Fruit fly (Drosophila melanogaster) whole organism, embryonic: Measurements from ENCODE around the gene Rbf2.

Experiments used
- ATbp ChIP-seq: fragments of 200-800 bp; sonication (Bioruptor generic); optimal IDR thresholded peaks from 2 replicates; lab custom pipeline; 2017; ENCODE audit warnings: missing biosample characterization, mild to moderate bottlenecking, missing genetic modification characterization, missing genetic modification reagents
- CG10147 ChIP-seq: fragments of 200-800 bp; sonication (Bioruptor generic); optimal IDR thresholded peaks from 2 replicates; lab custom pipeline; 2019; ENCODE audit warnings: missing biosample characterization, mild to moderate bottlenecking, missing genetic modification characterization, moderate library complexity
- CG10267 ChIP-seq: fragments of 200-800 bp; sonication (Bioruptor generic); optimal IDR thresholded peaks from 2 replicates; lab custom pipeline; 2018; ENCODE audit warnings: missing biosample characterization, mild to moderate bottlenecking, missing genetic modification characterization, moderate library complexity
- CG11085 ChIP-seq: fragments of 200-800 bp; sonication (Bioruptor generic); IDR thresholded peaks from 2 replicates; pipeline ENCODE4 v1.3.6; 2022; ENCODE audit warnings: missing biosample characterization, missing genetic modification characterization
- CG11723 ChIP-seq: fragments of 200-800 bp; sonication (Bioruptor generic); optimal IDR thresholded peaks from 2 replicates; lab custom pipeline; 2017; ENCODE audit warnings: missing biosample characterization, mild to moderate bottlenecking, missing genetic modification characterization
- CG12071 ChIP-seq: fragments of 200-800 bp; sonication (Bioruptor generic); optimal IDR thresholded peaks from 3 replicates; lab custom pipeline; 2018; ENCODE audit warnings: missing biosample characterization, mild to moderate bottlenecking, missing genetic modification characterization
- CG12299 ChIP-seq: fragments of 200-800 bp; sonication (Bioruptor generic); optimal IDR thresholded peaks from 2 replicates; lab custom pipeline; 2018; ENCODE audit warnings: missing biosample characterization, mild to moderate bottlenecking, missing genetic modification characterization
- CG13775 ChIP-seq: fragments of 200-800 bp; sonication (Bioruptor generic); optimal IDR thresholded peaks from 3 replicates; lab custom pipeline; 2017; ENCODE audit warnings: missing biosample characterization, mild to moderate bottlenecking, missing genetic modification characterization
- CG15601 ChIP-seq: fragments of 200-800 bp; sonication (Bioruptor generic); optimal IDR thresholded peaks from 3 replicates; lab custom pipeline; 2019; ENCODE audit warnings: missing biosample characterization, mild to moderate bottlenecking, missing genetic modification characterization, moderate library complexity
- CG15696 ChIP-seq: fragments of 200-800 bp; sonication (Bioruptor generic); optimal IDR thresholded peaks from 2 replicates; lab custom pipeline; 2019; ENCODE audit warnings: missing biosample characterization, mild to moderate bottlenecking, missing genetic modification characterization, moderate library complexity
- CG1792 ChIP-seq: fragments of 200-800 bp; sonication (Bioruptor generic); optimal IDR thresholded peaks from 2 replicates; lab custom pipeline; 2016; ENCODE audit warnings: missing biosample characterization, missing genetic modification characterization
- CG18011 ChIP-seq: fragments of 200-800 bp; sonication (Bioruptor generic); optimal IDR thresholded peaks from 2 replicates; lab custom pipeline; 2017; ENCODE audit warnings: missing biosample characterization, missing genetic modification characterization, mild to moderate bottlenecking, moderate library complexity, missing genotype
- CG34376 ChIP-seq: fragments of 200-800 bp; sonication (Bioruptor generic); optimal IDR thresholded peaks from 2 replicates; lab custom pipeline; 2018; ENCODE audit warnings: missing biosample characterization, mild to moderate bottlenecking, missing genetic modification characterization
- CG4854 ChIP-seq: fragments of 200-800 bp; sonication (Bioruptor generic); optimal IDR thresholded peaks from 2 replicates; lab custom pipeline; 2016; ENCODE audit warnings: missing biosample characterization, missing genetic modification characterization, inconsistent platforms
- CG6272 ChIP-seq: fragments of 200-800 bp; sonication (Bioruptor generic); IDR thresholded peaks from 2 replicates; pipeline ENCODE4 v1.3.6; 2022; ENCODE audit warnings: missing biosample characterization, missing genetic modification characterization
- CG6813 ChIP-seq: fragments of 200-800 bp; sonication (Bioruptor generic); optimal IDR thresholded peaks from 2 replicates; lab custom pipeline; 2017; ENCODE audit warnings: missing biosample characterization, missing genetic modification characterization, mild to moderate bottlenecking, moderate library complexity, missing genetic modification reagents
- CG8089 ChIP-seq: fragments of 200-800 bp; sonication (Bioruptor generic); optimal IDR thresholded peaks from 3 replicates; lab custom pipeline; 2016; ENCODE audit warnings: missing biosample characterization, missing genetic modification characterization
- CG8290 ChIP-seq, 3 experiments: fragments of 200-800 bp; sonication (Bioruptor generic); optimal IDR thresholded peaks; 2 replicates each; lab custom pipeline; 2016 to 2019; ENCODE audit warnings: missing biosample characterization in 3 of 3, missing genetic modification characterization in 3 of 3, mild to moderate bottlenecking in 2 of 3, moderate library complexity in 1 of 3
- D ChIP-seq, 2 experiments: fragments of 200-800 bp in 1 of 2; fragments of >200 bp in 1 of 2; sonication (Bioruptor generic) in 1 of 2; optimal IDR thresholded peaks; 2 replicates in 1 of 2; 3 replicates in 1 of 2; lab custom pipeline; 2017; ENCODE audit warnings: mild to moderate bottlenecking in 1 of 2, missing biosample characterization in 1 of 2, missing genetic modification characterization in 1 of 2, missing genetic modification reagents in 1 of 2
- Drgx ChIP-seq: fragments of 200-800 bp; sonication (Bioruptor generic); IDR thresholded peaks from 2 replicates; pipeline ENCODE4 v1.3.6; 2022; ENCODE audit warnings: missing biosample characterization, missing genetic modification characterization
- E2f1 ChIP-seq: fragments of 200-800 bp; sonication (Bioruptor generic); IDR thresholded peaks from 2 replicates; pipeline ENCODE4 v1.3.6; 2022; ENCODE audit warnings: missing biosample characterization, missing genetic modification characterization
- HHEX ChIP-seq: fragments of 200-800 bp; sonication (Bioruptor generic); optimal IDR thresholded peaks from 3 replicates; lab custom pipeline; 2017; ENCODE audit warnings: missing biosample characterization, mild to moderate bottlenecking, missing genetic modification characterization, missing genetic modification reagents
- Mes4 ChIP-seq: fragments of 200-800 bp; sonication (Bioruptor generic); optimal IDR thresholded peaks from 2 replicates; lab custom pipeline; 2016; ENCODE audit warnings: missing biosample characterization, missing genetic modification characterization
- Nf-YB ChIP-seq: fragments of 200-800 bp; sonication (Bioruptor generic); optimal IDR thresholded peaks from 3 replicates; lab custom pipeline; 2019; ENCODE audit warnings: missing biosample characterization, mild to moderate bottlenecking, missing genetic modification characterization, moderate library complexity
- Six4 ChIP-seq: fragments of 200-800 bp; sonication (Bioruptor generic); optimal IDR thresholded peaks from 2 replicates; lab custom pipeline; 2016; ENCODE audit warnings: missing biosample characterization, missing genetic modification characterization
- ara ChIP-seq: fragments of 200-800 bp; sonication (Bioruptor generic); IDR thresholded peaks from 2 replicates; pipeline ENCODE4 v1.3.6; 2022; ENCODE audit warnings: missing biosample characterization, missing genetic modification characterization
- bcd ChIP-seq: fragments of 200-800 bp; sonication (Bioruptor generic); optimal IDR thresholded peaks from 2 replicates; lab custom pipeline; 2017; ENCODE audit warnings: missing biosample characterization, mild to moderate bottlenecking, missing genetic modification characterization
- cad ChIP-seq: fragments of >200 bp; optimal IDR thresholded peaks from 2 replicates; lab custom pipeline; 2017; ENCODE audit warnings: missing biosample characterization, missing genetic modification characterization
- cas ChIP-seq: fragments of 200-800 bp; sonication (Bioruptor generic); IDR thresholded peaks from 2 replicates; pipeline ENCODE4 v1.3.6; 2022; ENCODE audit warnings: missing biosample characterization, missing genetic modification characterization
- da ChIP-seq: fragments of 200-800 bp; sonication (Bioruptor generic); optimal IDR thresholded peaks from 2 replicates; lab custom pipeline; 2016; ENCODE audit warnings: missing biosample characterization, missing genetic modification characterization
- gt ChIP-seq: fragments of 200-800 bp; sonication (Bioruptor generic); IDR thresholded peaks from 2 replicates; pipeline ENCODE4 v1.3.6; 2022; ENCODE audit warnings: missing biosample characterization, missing genetic modification characterization
- her ChIP-seq: fragments of 200-800 bp; sonication (Bioruptor generic); optimal IDR thresholded peaks from 2 replicates; lab custom pipeline; 2016; ENCODE audit warnings: missing biosample characterization, missing genetic modification characterization
- jigr1 ChIP-seq: fragments of 200-800 bp; sonication (Bioruptor generic); IDR thresholded peaks from 3 replicates; pipeline ENCODE4 v1.3.6; 2022; ENCODE audit warnings: missing biosample characterization, missing genetic modification characterization
- jumu ChIP-seq: fragments of 200-800 bp; sonication (Bioruptor generic); optimal IDR thresholded peaks from 3 replicates; lab custom pipeline; 2016; ENCODE audit warnings: missing biosample characterization, missing genetic modification characterization
- kay ChIP-seq: fragments of 200-800 bp; sonication (Bioruptor generic); optimal IDR thresholded peaks from 2 replicates; lab custom pipeline; 2016; ENCODE audit warnings: missing biosample characterization, missing genetic modification characterization
- knrl ChIP-seq: fragments of 200-800 bp; sonication (Bioruptor generic); IDR thresholded peaks from 3 replicates; pipeline ENCODE4 v1.3.6; 2022; ENCODE audit warnings: missing biosample characterization, missing genetic modification characterization; ENCODE audit not compliant: partially characterized antibody
- lab ChIP-seq: fragments of 200-800 bp; sonication (Bioruptor generic); optimal IDR thresholded peaks from 3 replicates; lab custom pipeline; 2017; ENCODE audit warnings: missing biosample characterization, missing genetic modification characterization, mild to moderate bottlenecking, moderate library complexity, missing genetic modification reagents
- nau ChIP-seq: fragments of 200-800 bp; sonication (Bioruptor generic); optimal IDR thresholded peaks from 3 replicates; lab custom pipeline; 2017; ENCODE audit warnings: missing biosample characterization, mild to moderate bottlenecking, missing genetic modification characterization, missing genetic modification reagents
- nom ChIP-seq: fragments of 200-800 bp; sonication (Bioruptor generic); optimal IDR thresholded peaks from 2 replicates; lab custom pipeline; 2017; ENCODE audit warnings: missing biosample characterization, missing genetic modification characterization, mild to moderate bottlenecking, moderate library complexity, missing genetic modification reagents
- otp ChIP-seq: fragments of 200-800 bp; sonication (Bioruptor generic); IDR thresholded peaks from 3 replicates; pipeline ENCODE4, ENCODE4 v1.3.6; 2022; ENCODE audit warnings: missing biosample characterization, missing genetic modification characterization
- pfk ChIP-seq: fragments of 200-800 bp; sonication (Bioruptor generic); optimal IDR thresholded peaks from 2 replicates; lab custom pipeline; 2018; ENCODE audit warnings: missing biosample characterization, mild to moderate bottlenecking, missing genetic modification characterization, moderate library complexity
- pum ChIP-seq: fragments of 200-800 bp; sonication (Bioruptor generic); optimal IDR thresholded peaks from 2 replicates; lab custom pipeline; 2016; ENCODE audit warnings: missing biosample characterization, missing genetic modification characterization
- sd ChIP-seq: fragments of 200-800 bp; sonication (Bioruptor generic); optimal IDR thresholded peaks from 3 replicates; lab custom pipeline; 2018; ENCODE audit warnings: missing biosample characterization, mild to moderate bottlenecking, missing genetic modification characterization, moderate library complexity
- sens ChIP-seq: fragments of 200-800 bp; sonication (Bioruptor generic); peaks from one replicate; lab custom pipeline; 2016; ENCODE audit warnings: missing biosample characterization, missing genetic modification characterization
- sim ChIP-seq: fragments of 200-800 bp; sonication (Bioruptor generic); IDR thresholded peaks from 2 replicates; pipeline ENCODE4 v1.3.6; 2022; ENCODE audit warnings: missing biosample characterization, missing genetic modification characterization
- sqz ChIP-seq: fragments of 200-800 bp; sonication (Bioruptor generic); optimal IDR thresholded peaks from 3 replicates; lab custom pipeline; 2018; ENCODE audit warnings: missing biosample characterization, mild to moderate bottlenecking, missing genetic modification characterization
- tgo ChIP-seq: fragments of 200-800 bp; sonication (Bioruptor generic); IDR thresholded peaks from 3 replicates; pipeline ENCODE4 v1.3.6; 2022; ENCODE audit warnings: missing biosample characterization, missing genetic modification characterization
- ttk ChIP-seq: fragments of 200-800 bp; sonication (Bioruptor generic); IDR thresholded peaks from 2 replicates; pipeline ENCODE4 v2.1.2; 2022; ENCODE audit warnings: missing biosample characterization, missing genetic modification characterization
- wor ChIP-seq: fragments of 200-800 bp; sonication (Bioruptor generic); IDR thresholded peaks from 2 replicates; pipeline ENCODE4 v1.3.6; 2022; ENCODE audit warnings: missing biosample characterization, missing genetic modification characterization
- zen ChIP-seq: fragments of 200-800 bp; sonication (Bioruptor generic); optimal IDR thresholded peaks from 3 replicates; lab custom pipeline; 2018; ENCODE audit warnings: missing biosample characterization, mild to moderate bottlenecking, missing genetic modification characterization, moderate library complexity

Rbf2 gene

DNA sequence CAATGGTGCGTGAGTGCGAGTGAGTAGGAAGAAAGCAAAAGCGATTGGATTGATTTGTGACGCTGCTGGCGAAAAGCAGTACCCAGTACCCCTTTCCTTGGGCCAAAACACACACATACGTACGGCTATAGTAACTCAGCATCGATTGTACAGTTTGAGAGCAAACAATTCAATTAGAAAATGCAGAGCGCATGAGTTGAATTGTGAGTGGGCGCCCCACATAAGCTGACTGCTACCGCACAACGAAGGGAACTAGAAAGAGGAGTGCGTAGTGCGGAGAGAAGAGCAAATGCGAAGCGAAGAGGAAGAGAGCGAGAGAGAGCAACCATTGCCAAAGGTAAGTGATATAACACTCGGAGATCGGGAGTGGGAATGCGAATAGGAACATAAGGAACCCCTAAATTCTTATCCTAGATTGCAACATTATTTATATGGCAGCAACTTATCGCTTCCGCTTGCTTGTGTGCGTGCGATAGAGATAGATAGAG, 8.3 kb downstream of the Rbf2 start (continued):
- no peak for TF ChIP-seq CG6813 (GFP tag; lab: Kevin White, UChicago)
- peak; percentile 38 for TF ChIP-seq sd (tag; lab: Kevin White, UChicago)
- no peak for TF ChIP-seq ara (GFP tag; lab: Robert Waterston, UW)
- peak; percentile 10 for TF ChIP-seq sqz (GFP tag; lab: Kevin White, UChicago)
- peak; percentile 30 for TF ChIP-seq CG12071
- TF ChIP-seq E2f1 = no peak
- no peak for TF ChIP-seq CG6272 (GFP tag; lab: Robert Waterston, UW)
- TF ChIP-seq cad = no peak
- TF ChIP-seq jumu (GFP tag; lab: Kevin White, UChicago) = peak; percentile 52
- peak; percentile 28 for TF ChIP-seq pum (GFP tag; lab: Kevin White, UChicago)
- TF ChIP-seq otp (GFP tag; lab: Robert Waterston, UW) = no peak
- no peak for TF ChIP-seq Drgx (GFP tag; lab: Robert Waterston, UW)
- TF ChIP-seq da = peak; percentile 56
- no peak for TF ChIP-seq CG11723 (GFP tag; lab: Kevin White, UChicago)
- TF ChIP-seq nau (GFP tag; lab: Kevin White, UChicago) = no peak
- no peak for TF ChIP-seq CG4854 (GFP tag; lab: Kevin White, UChicago)
- peak; percentile 76 for TF ChIP-seq CG34376 (GFP tag; lab: Kevin White, UChicago)
- TF ChIP-seq CG8290 (GFP tag; optimal IDR thresholded peaks at IDR 0.05; lab: Kevin White, UChicago) = no peak
- TF ChIP-seq CG8290 (tag; optimal IDR thresholded peaks at IDR 0.05; lab: Kevin White, UChicago) = peak in 1 of 2 experiments; percentile 67
- no peak for TF ChIP-seq wor (GFP tag; lab: Robert Waterston, UW)
- no peak for TF ChIP-seq CG10267 (tag; lab: Kevin White, UChicago)
- TF ChIP-seq CG18011 = peak; percentile 99
- TF ChIP-seq pfk (GFP tag; lab: Kevin White, UChicago) = peak; percentile 19
- peak; percentile 7 for TF ChIP-seq zen
- TF ChIP-seq CG1792 (GFP tag; lab: Kevin White, UChicago) = no peak
- no peak for TF ChIP-seq sim
- peak; percentile 28 for TF ChIP-seq her
- peak; percentile 2 for TF ChIP-seq CG8089 (GFP tag; lab: Kevin White, UChicago)
- TF ChIP-seq nom (GFP tag; lab: Kevin White, UChicago) = peak; percentile 47
- no peak for TF ChIP-seq tgo (GFP tag; lab: Robert Waterston, UW)
- peak; percentile 11 for TF ChIP-seq ATbp (GFP tag; lab: Kevin White, UChicago)
- no peak for TF ChIP-seq knrl
- TF ChIP-seq CG10147 (GFP tag; lab: Kevin White, UChicago) = no peak
- TF ChIP-seq CG13775 (GFP tag; lab: Kevin White, UChicago) = no peak
- TF ChIP-seq CG15696 (tag; lab: Kevin White, UChicago) = no peak
- no peak for TF ChIP-seq CG11085 (GFP tag; lab: Robert Waterston, UW)
- TF ChIP-seq Six4 (GFP tag; lab: Kevin White, UChicago) = no peak
- peak; percentile 29 for TF ChIP-seq lab (GFP tag; lab: Kevin White, UChicago)
- TF ChIP-seq CG12299 (tag; lab: Kevin White, UChicago) = peak; percentile 39
- TF ChIP-seq CG15601 = peak; percentile 89
- no peak for TF ChIP-seq cas
- peak; percentile 9 for TF ChIP-seq Nf-YB (GFP tag; lab: Kevin White, UChicago)
- no peak for TF ChIP-seq jigr1
- no peak for TF ChIP-seq kay (GFP tag; lab: Kevin White, UChicago)
- peak; percentile 0 for TF ChIP-seq HHEX (GFP tag; lab: Kevin White, UChicago)
- TF ChIP-seq bcd = no peak
- TF ChIP-seq ttk (GFP tag; lab: Robert Waterston, UW) = no peak
- TF ChIP-seq D (optimal IDR thresholded peaks at IDR 0.05; lab: Kevin White, UChicago) = no peak
- TF ChIP-seq D (GFP tag; optimal IDR thresholded peaks at IDR 0.05; lab: Kevin White, UChicago) = no peak
- no peak for TF ChIP-seq Mes4 (GFP tag; lab: Kevin White, UChicago)
- TF ChIP-seq sens (GFP tag; lab: Kevin White, UChicago) = peak; percentile 21
- no peak for TF ChIP-seq gt
